Fruit fly (Drosophila melanogaster) whole organism, prepupa: ENCODE data around the gene Abl.
A peak's percentile ranks its signal among the peaks of the same experiment; 100 is the strongest.

Experiments used
- Blimp-1 ChIP-seq: fragments of 200-800 bp; sonication (Bioruptor generic); optimal IDR thresholded peaks from 3 replicates; lab custom pipeline; 2017; ENCODE audit warnings: missing biosample characterization, missing genetic modification characterization, mild to moderate bottlenecking, moderate library complexity, missing genetic modification reagents
- CG10631 ChIP-seq: fragments of 200-800 bp; sonication (Bioruptor generic); optimal IDR thresholded peaks from 2 replicates; lab custom pipeline; 2016; ENCODE audit warnings: missing biosample characterization, missing genetic modification characterization
- CG10669 ChIP-seq: fragments of 200-800 bp; sonication (Bioruptor generic); optimal IDR thresholded peaks from 3 replicates; lab custom pipeline; 2018; ENCODE audit warnings: missing biosample characterization, mild to moderate bottlenecking, missing genetic modification characterization, moderate library complexity
- CG11294 ChIP-seq: fragments of 200-800 bp; sonication (Bioruptor generic); IDR thresholded peaks from 2 replicates; pipeline ENCODE4 v1.3.6; 2022; ENCODE audit warnings: missing biosample characterization, missing genetic modification characterization
- CG11762 ChIP-seq: fragments of 200-800 bp; sonication (Bioruptor generic); optimal IDR thresholded peaks from 3 replicates; lab custom pipeline; 2016; ENCODE audit warnings: missing biosample characterization, missing genetic modification characterization; ENCODE audit not compliant: insufficient read depth
- CG15336 ChIP-seq: fragments of 200-800 bp; sonication (Bioruptor generic); IDR thresholded peaks from 2 replicates; pipeline ENCODE4 v1.3.6; 2022; ENCODE audit warnings: missing biosample characterization, missing genetic modification characterization
- CG1621 ChIP-seq: fragments of 200-800 bp; sonication (Bioruptor generic); optimal IDR thresholded peaks from 3 replicates; lab custom pipeline; 2018; ENCODE audit warnings: missing biosample characterization, mild to moderate bottlenecking, missing genetic modification characterization
- CG16779 ChIP-seq: fragments of 200-800 bp; sonication (Bioruptor generic); optimal IDR thresholded peaks from 3 replicates; lab custom pipeline; 2017; ENCODE audit warnings: missing biosample characterization, mild to moderate bottlenecking, missing genetic modification characterization
- CG3032 ChIP-seq: fragments of 200-800 bp; optimal IDR thresholded peaks from 2 replicates; lab custom pipeline; 2019; ENCODE audit warnings: missing biosample characterization, mild to moderate bottlenecking, missing genetic modification characterization, moderate library complexity
- CG32006 ChIP-seq: fragments of 200-800 bp; sonication (Bioruptor generic); optimal IDR thresholded peaks from 3 replicates; lab custom pipeline; 2017; ENCODE audit warnings: missing biosample characterization, mild to moderate bottlenecking, missing genetic modification characterization
- CG34406 ChIP-seq: fragments of 200-800 bp; sonication (Bioruptor generic); optimal IDR thresholded peaks from 3 replicates; lab custom pipeline; 2016; ENCODE audit warnings: missing biosample characterization, missing genetic modification characterization
- CG3919 ChIP-seq: fragments of 200-800 bp; sonication (Bioruptor generic); optimal IDR thresholded peaks from 3 replicates; lab custom pipeline; 2016; ENCODE audit warnings: missing biosample characterization, missing genetic modification characterization
- CG6276 ChIP-seq: fragments of 200-800 bp; sonication (Bioruptor generic); optimal IDR thresholded peaks from 2 replicates; lab custom pipeline; 2017; ENCODE audit warnings: missing biosample characterization, mild to moderate bottlenecking, missing genetic modification characterization
- CG6792 ChIP-seq: fragments of 200-800 bp; sonication (Bioruptor generic); optimal IDR thresholded peaks from 3 replicates; lab custom pipeline; 2016; ENCODE audit warnings: missing biosample characterization, missing genetic modification characterization
- CG6808 ChIP-seq: fragments of 200-800 bp; sonication (Bioruptor generic); optimal IDR thresholded peaks from 3 replicates; lab custom pipeline; 2017; ENCODE audit warnings: missing biosample characterization, missing genetic modification characterization, mild to moderate bottlenecking, moderate library complexity, missing genetic modification reagents
- CG6854 ChIP-seq: fragments of 200-800 bp; sonication (Bioruptor generic); optimal IDR thresholded peaks from 2 replicates; lab custom pipeline; 2017; ENCODE audit warnings: missing biosample characterization, mild to moderate bottlenecking, missing genetic modification characterization
- CG8319 ChIP-seq: fragments of 200-800 bp; sonication (Bioruptor generic); optimal IDR thresholded peaks from 3 replicates; lab custom pipeline; 2016; ENCODE audit warnings: missing biosample characterization, missing genetic modification characterization
- CG8632 ChIP-seq: fragments of 200-800 bp; sonication (Bioruptor generic); optimal IDR thresholded peaks from 3 replicates; lab custom pipeline; 2016; ENCODE audit warnings: missing biosample characterization, missing genetic modification characterization
- Eip75B ChIP-seq: fragments of 200-800 bp; sonication (Bioruptor generic); optimal IDR thresholded peaks from 3 replicates; lab custom pipeline; 2016; ENCODE audit warnings: missing biosample characterization, missing genetic modification characterization
- Eip78C ChIP-seq: fragments of 200-800 bp; sonication (Bioruptor generic); peaks from one replicate; lab custom pipeline; 2016; ENCODE audit warnings: missing biosample characterization, missing genetic modification characterization
- Eip93F ChIP-seq: fragments of 200-800 bp; sonication (Bioruptor generic); optimal IDR thresholded peaks from 2 replicates; lab custom pipeline; 2016; ENCODE audit warnings: missing biosample characterization, mild to moderate bottlenecking, missing genetic modification characterization
- Ets21C ChIP-seq: fragments of 200-800 bp; sonication (Bioruptor generic); optimal IDR thresholded peaks from 3 replicates; lab custom pipeline; 2016; ENCODE audit warnings: missing biosample characterization, missing genetic modification characterization
- Hr38 ChIP-seq: sonication (Bioruptor generic); optimal IDR thresholded peaks from 2 replicates; lab custom pipeline; 2016; ENCODE audit warnings: missing biosample characterization, missing genetic modification characterization
- Hr39 ChIP-seq: fragments of 200-800 bp; sonication (Bioruptor generic); optimal IDR thresholded peaks from 2 replicates; lab custom pipeline; 2016; ENCODE audit warnings: missing biosample characterization, missing genetic modification characterization
- Lpt ChIP-seq: fragments of 200-800 bp; sonication (Bioruptor generic); optimal IDR thresholded peaks from 3 replicates; lab custom pipeline; 2016; ENCODE audit warnings: missing biosample characterization, missing genetic modification characterization
- Met ChIP-seq: fragments of 200-800 bp; sonication (Bioruptor generic); optimal IDR thresholded peaks from 3 replicates; lab custom pipeline; 2016; ENCODE audit warnings: missing biosample characterization, missing genetic modification characterization
- OdsH ChIP-seq: fragments of 200-800 bp; sonication (Bioruptor generic); optimal IDR thresholded peaks from 3 replicates; lab custom pipeline; 2016; ENCODE audit warnings: missing biosample characterization, missing genetic modification characterization
- Sox102F ChIP-seq: fragments of 200-800 bp; sonication (Bioruptor generic); optimal IDR thresholded peaks from 2 replicates; lab custom pipeline; 2016; ENCODE audit warnings: missing biosample characterization, mild to moderate bottlenecking, missing genetic modification characterization
- achi ChIP-seq: fragments of 200-800 bp; sonication (Bioruptor generic); optimal IDR thresholded peaks from 3 replicates; lab custom pipeline; 2016; ENCODE audit warnings: missing biosample characterization, missing genetic modification characterization
- acj6 ChIP-seq: fragments of 200-800 bp; sonication (Bioruptor generic); optimal IDR thresholded peaks from 3 replicates; lab custom pipeline; 2016; ENCODE audit warnings: missing biosample characterization, missing genetic modification characterization
- cyc ChIP-seq: fragments of 200-800 bp; sonication (Bioruptor generic); optimal IDR thresholded peaks from 3 replicates; lab custom pipeline; 2016; ENCODE audit warnings: missing biosample characterization, missing genetic modification characterization
- dac ChIP-seq: fragments of 200-800 bp; sonication (Bioruptor generic); optimal IDR thresholded peaks from 2 replicates; lab custom pipeline; 2017; ENCODE audit warnings: missing biosample characterization, mild to moderate bottlenecking, missing genetic modification characterization
- dsx ChIP-seq: fragments of 200-800 bp; optimal IDR thresholded peaks from 3 replicates; lab custom pipeline; 2019; ENCODE audit warnings: missing biosample characterization, mild to moderate bottlenecking, missing genetic modification characterization, moderate library complexity; ENCODE audit not compliant: poor library complexity, severe bottlenecking
- eg ChIP-seq: fragments of 200-800 bp; sonication (Bioruptor generic); IDR thresholded peaks from 3 replicates; pipeline ENCODE4 v1.3.6; 2022; ENCODE audit warnings: missing biosample characterization, missing genetic modification characterization
- esn ChIP-seq: fragments of 200-800 bp; sonication (Bioruptor generic); optimal IDR thresholded peaks from 2 replicates; lab custom pipeline; 2016; ENCODE audit warnings: missing biosample characterization, mild to moderate bottlenecking, missing genetic modification characterization, moderate library complexity
- fkh ChIP-seq: fragments of 200-800 bp; sonication (Bioruptor generic); optimal IDR thresholded peaks from 3 replicates; lab custom pipeline; 2017; ENCODE audit warnings: missing biosample characterization, mild to moderate bottlenecking, missing genetic modification characterization, moderate library complexity
- lz ChIP-seq: fragments of 200-800 bp; sonication (Bioruptor generic); optimal IDR thresholded peaks from 3 replicates; lab custom pipeline; 2016; ENCODE audit warnings: missing biosample characterization, missing genetic modification characterization
- net ChIP-seq: fragments of 200-800 bp; sonication (Bioruptor generic); optimal IDR thresholded peaks from 3 replicates; lab custom pipeline; 2016; ENCODE audit warnings: missing biosample characterization, missing genetic modification characterization
- pdm3 ChIP-seq: fragments of 200-800 bp; sonication (Bioruptor generic); optimal IDR thresholded peaks from 3 replicates; lab custom pipeline; 2016; ENCODE audit warnings: missing biosample characterization, missing genetic modification characterization
- salr ChIP-seq, 2 experiments: fragments of 200-800 bp; sonication (Bioruptor generic); optimal IDR thresholded peaks; 3 replicates each; lab custom pipeline; 2016 to 2018; ENCODE audit warnings: missing biosample characterization in 2 of 2, missing genetic modification characterization in 2 of 2, mild to moderate bottlenecking in 1 of 2
- spab ChIP-seq: fragments of 200-800 bp; sonication (Bioruptor generic); optimal IDR thresholded peaks from 2 replicates; lab custom pipeline; 2017; ENCODE audit warnings: missing biosample characterization, mild to moderate bottlenecking, missing genetic modification characterization, missing genetic modification reagents
- ss ChIP-seq, 2 experiments: fragments of 200-800 bp; sonication (Bioruptor generic); optimal IDR thresholded peaks; 2 replicates in 1 of 2; 3 replicates in 1 of 2; lab custom pipeline; 2017 to 2018; ENCODE audit warnings: mild to moderate bottlenecking in 2 of 2, missing biosample characterization in 2 of 2, missing genetic modification characterization in 2 of 2, moderate library complexity in 1 of 2
- svp ChIP-seq: fragments of 200-800 bp; sonication (Bioruptor generic); peaks from one replicate; lab custom pipeline; 2016; ENCODE audit warnings: missing biosample characterization, missing genetic modification characterization
- topi ChIP-seq: fragments of 200-800 bp; sonication (Bioruptor generic); optimal IDR thresholded peaks from 3 replicates; lab custom pipeline; 2016; ENCODE audit warnings: missing biosample characterization, missing genetic modification characterization

Gene Abl

DNA sequence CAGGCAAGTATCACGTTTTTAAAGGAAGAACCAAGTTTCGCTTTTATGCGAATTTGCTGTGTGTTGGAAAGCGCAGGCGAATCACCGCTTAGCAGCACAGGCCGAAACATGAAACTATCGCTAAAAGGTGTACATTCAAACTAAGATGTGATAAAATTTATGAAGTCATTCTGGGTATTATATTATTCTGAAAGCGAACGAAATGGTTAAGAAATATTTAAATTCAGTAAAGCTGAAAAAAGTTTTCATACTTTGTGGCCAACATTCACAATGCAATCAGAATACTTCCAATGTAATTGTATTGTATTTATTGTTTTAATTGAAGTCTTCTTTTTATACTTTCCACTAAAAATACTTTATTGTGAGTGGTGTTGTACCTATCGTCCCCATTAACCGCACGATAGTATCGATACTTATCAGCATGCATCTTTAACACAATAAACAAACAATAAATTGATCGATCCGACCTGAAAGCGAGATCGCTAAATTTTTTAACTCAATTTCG is 66.4 kb downstream of the Abl start, which contains the start of gene Smn (continued):
- TF ChIP-seq CG8632 (GFP tag; lab: Kevin White, UChicago) (peak; percentile 55), pdm3 (GFP tag; lab: Kevin White, UChicago) (peak; percentile 72), eg (GFP tag; lab: Robert Waterston, UW) (no peak; the same call in 2 of the 3 replicates), CG32006 (no peak), CG3032 (tag; lab: Kevin White, UChicago) (peak; percentile 50), CG3919 (GFP tag; lab: Kevin White, UChicago) (peak; percentile 61), CG6808 (GFP tag; lab: Kevin White, UChicago) (peak; percentile 2), fkh (GFP tag; lab: Kevin White, UChicago) (peak; percentile 81), topi (GFP tag; lab: Kevin White, UChicago) (peak; percentile 64), Hr38 (GFP tag; lab: Kevin White, UChicago) (no peak), spab (GFP tag; lab: Kevin White, UChicago) (no peak), CG1621 (tag; lab: Kevin White, UChicago) (no peak), CG6792 (GFP tag; lab: Kevin White, UChicago) (peak; percentile 52), svp (no peak)
- TF ChIP-seq, all 60 proteins: peak for 35

DNA sequence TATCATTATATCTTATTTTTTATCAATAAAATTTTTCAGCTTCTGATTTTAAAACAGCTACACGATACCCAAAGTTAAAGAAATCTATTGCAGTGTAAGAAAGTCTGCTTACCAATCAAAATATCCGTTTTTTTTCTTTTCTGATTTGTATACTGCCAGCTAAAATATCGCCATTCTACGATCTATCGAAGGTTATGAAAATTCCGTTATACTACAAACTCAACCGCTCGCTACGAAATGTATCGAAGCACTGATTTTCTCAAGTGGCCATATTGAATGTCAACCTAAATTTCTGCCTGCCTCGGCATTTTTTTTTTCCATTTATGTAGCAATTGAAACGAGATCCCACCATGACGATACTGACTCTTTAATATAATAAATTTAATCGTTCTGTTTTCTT is 67.6 kb downstream of the Abl start, which contains the start of gene nxf2:
Gene nxf2, minus strand, starts transcription at position 258 of the 400 bp plus-strand sequence.
- no peak for TF ChIP-seq net
- TF ChIP-seq CG6792 (GFP tag; lab: Kevin White, UChicago): no peak
- TF ChIP-seq lz: no peak
- TF ChIP-seq OdsH (GFP tag; lab: Kevin White, UChicago): no peak
- no peak for TF ChIP-seq Eip75B (GFP tag; lab: Kevin White, UChicago)

- no peak for TF ChIP-seq Ets21C (GFP tag; lab: Kevin White, UChicago)
- TF ChIP-seq CG3919 (GFP tag; lab: Kevin White, UChicago): no peak
- TF ChIP-seq CG3032 (tag; lab: Kevin White, UChicago): peak; percentile 29
- no peak for TF ChIP-seq Blimp-1 (GFP tag; lab: Kevin White, UChicago)
- TF ChIP-seq dac (GFP tag; lab: Kevin White, UChicago): no peak
- TF ChIP-seq CG6792 (GFP tag; lab: Kevin White, UChicago): no peak
- TF ChIP-seq pdm3 (GFP tag; lab: Kevin White, UChicago): no peak
- TF ChIP-seq OdsH (GFP tag; lab: Kevin White, UChicago): no peak
- no peak for TF ChIP-seq Lpt (GFP tag; lab: Kevin White, UChicago)
- TF ChIP-seq lz: peak; percentile 16
- no peak for TF ChIP-seq Sox102F (GFP tag; lab: Kevin White, UChicago)
- no peak for TF ChIP-seq Eip93F (GFP tag; lab: Kevin White, UChicago)
- TF ChIP-seq CG34406 (GFP tag; lab: Kevin White, UChicago): no peak
- no peak for TF ChIP-seq salr (GFP tag; optimal IDR thresholded peaks at IDR 0.05; lab: Kevin White, UChicago)
- TF ChIP-seq CG6276: no peak
- TF ChIP-seq CG15336 (GFP tag; lab: Robert Waterston, UW): no peak
- TF ChIP-seq acj6 (GFP tag; lab: Kevin White, UChicago): no peak
- TF ChIP-seq CG11762 (GFP tag; lab: Kevin White, UChicago): no peak
- TF ChIP-seq CG6808 (GFP tag; lab: Kevin White, UChicago): no peak
- TF ChIP-seq dsx: peak; percentile 7
- peak in 1 of 2 experiments; percentile 0 for TF ChIP-seq ss (GFP tag; optimal IDR thresholded peaks at IDR 0.05; lab: Kevin White, UChicago)
- TF ChIP-seq CG1621 (tag; lab: Kevin White, UChicago): no peak
- no peak for TF ChIP-seq achi (GFP tag; lab: Kevin White, UChicago)
- TF ChIP-seq CG16779 (tag; lab: Kevin White, UChicago): no peak
- TF ChIP-seq CG6854 (GFP tag; lab: Kevin White, UChicago): no peak
- TF ChIP-seq CG10631 (GFP tag; lab: Kevin White, UChicago): no peak
- TF ChIP-seq eg (GFP tag; lab: Robert Waterston, UW): no peak
- peak; percentile 20 for TF ChIP-seq esn (GFP tag; lab: Kevin White, UChicago)
- TF ChIP-seq Hr39: no peak
- peak; percentile 76 for TF ChIP-seq Eip78C (GFP tag; lab: Kevin White, UChicago)
- no peak for TF ChIP-seq CG11294 (GFP tag; lab: Robert Waterston, UW)
- no peak for TF ChIP-seq CG10669 (GFP tag; lab: Kevin White, UChicago)
- no peak for TF ChIP-seq CG32006
- no peak for TF ChIP-seq svp
- TF ChIP-seq CG8319 (GFP tag; lab: Kevin White, UChicago): no peak
- TF ChIP-seq cyc: no peak
- TF ChIP-seq Met (GFP tag; lab: Kevin White, UChicago): no peak
Observed at dm6 chr3L:16574307-16574946, 73.3 kb downstream of the Abl start, which contains the start of gene mbf1. Gene mbf1 (plus strand): TSS chr3L:16574436.
